Fruit fly (Drosophila melanogaster) whole organism, embryonic: Measurements from ENCODE around the gene CG32246.

Experiments used
- BEAF-32 ChIP-seq: fragments of 200-800 bp; sonication (Bioruptor generic); optimal IDR thresholded peaks from 3 replicates; lab custom pipeline; 2017; ENCODE audit warnings: missing biosample characterization, missing genetic modification characterization, mild to moderate bottlenecking, moderate library complexity, missing genetic modification reagents
- Bdp1 ChIP-seq: fragments of 200-800 bp; sonication (Bioruptor generic); optimal IDR thresholded peaks from 3 replicates; lab custom pipeline; 2016; ENCODE audit warnings: missing biosample characterization, missing genetic modification characterization
- Blimp-1 ChIP-seq: fragments of 200-800 bp; sonication (Bioruptor generic); optimal IDR thresholded peaks from 3 replicates; lab custom pipeline; 2018; ENCODE audit warnings: missing biosample characterization, missing genetic modification characterization, mild to moderate bottlenecking, moderate library complexity, missing genetic modification reagents
- Bteb2 ChIP-seq: fragments of 200-800 bp; sonication (Bioruptor generic); optimal IDR thresholded peaks from 2 replicates; lab custom pipeline; 2016; ENCODE audit warnings: missing biosample characterization, missing genetic modification characterization
- CG11085 ChIP-seq: fragments of 200-800 bp; sonication (Bioruptor generic); IDR thresholded peaks from 2 replicates; pipeline ENCODE4 v1.3.6; 2022; ENCODE audit warnings: missing biosample characterization, missing genetic modification characterization
- CG11247 ChIP-seq: fragments of 200-800 bp; sonication (Bioruptor generic); IDR thresholded peaks from 2 replicates; pipeline ENCODE4 v1.3.6; 2022; ENCODE audit warnings: missing biosample characterization, missing genetic modification characterization
- CG11456 ChIP-seq: fragments of 200-800 bp; sonication (Bioruptor generic); IDR thresholded peaks from 3 replicates; pipeline ENCODE4 v1.3.6; 2022; ENCODE audit warnings: missing biosample characterization, missing genetic modification characterization
- CG14860 ChIP-seq: fragments of 200-800 bp; sonication (Bioruptor generic); IDR thresholded peaks from 3 replicates; pipeline ENCODE4 v1.3.6; 2022; ENCODE audit warnings: missing biosample characterization, missing genetic modification characterization; ENCODE audit not compliant: partially characterized antibody
- CG16815 ChIP-seq: fragments of 200-800 bp; sonication (Bioruptor generic); optimal IDR thresholded peaks from 3 replicates; lab custom pipeline; 2017; ENCODE audit warnings: missing biosample characterization, mild to moderate bottlenecking, missing genetic modification characterization
- CG17568 ChIP-seq: fragments of 200-800 bp; sonication (Bioruptor generic); optimal IDR thresholded peaks from 2 replicates; lab custom pipeline; 2018; ENCODE audit warnings: missing biosample characterization, mild to moderate bottlenecking, missing genetic modification characterization, moderate library complexity
- CG17912 ChIP-seq: fragments of 200-800 bp; sonication (Bioruptor generic); optimal IDR thresholded peaks from 2 replicates; lab custom pipeline; 2018; ENCODE audit warnings: missing biosample characterization, mild to moderate bottlenecking, missing genetic modification characterization
- CG18619 ChIP-seq: fragments of 200-800 bp; sonication (Bioruptor generic); optimal IDR thresholded peaks from 3 replicates; lab custom pipeline; 2017; ENCODE audit warnings: missing biosample characterization, mild to moderate bottlenecking, missing genetic modification characterization
- CG2712 ChIP-seq: fragments of 200-800 bp; optimal IDR thresholded peaks from 3 replicates; lab custom pipeline; 2019; ENCODE audit warnings: missing biosample characterization, mild to moderate bottlenecking, missing genetic modification characterization, moderate library complexity
- CG2889 ChIP-seq: fragments of 200-800 bp; sonication (Bioruptor generic); IDR thresholded peaks from 3 replicates; pipeline ENCODE4 v1.3.6; 2022; ENCODE audit warnings: missing biosample characterization, missing genetic modification characterization
- CG31365 ChIP-seq: fragments of 200-800 bp; sonication (Bioruptor generic); optimal IDR thresholded peaks from 2 replicates; lab custom pipeline; 2018; ENCODE audit warnings: missing biosample characterization, mild to moderate bottlenecking, missing genetic modification characterization
- CG32767 ChIP-seq: fragments of 200-800 bp; sonication (Bioruptor generic); IDR thresholded peaks from 2 replicates; pipeline ENCODE4 v1.3.6; 2022; ENCODE audit warnings: missing biosample characterization, missing genetic modification characterization
- CG3281 ChIP-seq: fragments of 200-800 bp; sonication (Bioruptor generic); optimal IDR thresholded peaks from 3 replicates; lab custom pipeline; 2017; ENCODE audit warnings: missing biosample characterization, mild to moderate bottlenecking, missing genetic modification characterization
- CG3407 ChIP-seq: fragments of 200-800 bp; sonication (Bioruptor generic); optimal IDR thresholded peaks from 2 replicates; lab custom pipeline; 2018; ENCODE audit warnings: missing biosample characterization, mild to moderate bottlenecking, missing genetic modification characterization
- CG6689 ChIP-seq: fragments of 200-800 bp; sonication (Bioruptor generic); IDR thresholded peaks from 2 replicates; pipeline ENCODE4 v1.3.6; 2022; ENCODE audit warnings: missing biosample characterization, missing genetic modification characterization
- CG6813 ChIP-seq: fragments of 200-800 bp; sonication (Bioruptor generic); optimal IDR thresholded peaks from 2 replicates; lab custom pipeline; 2017; ENCODE audit warnings: missing biosample characterization, missing genetic modification characterization, mild to moderate bottlenecking, moderate library complexity, missing genetic modification reagents
- CG8089 ChIP-seq: fragments of 200-800 bp; sonication (Bioruptor generic); optimal IDR thresholded peaks from 3 replicates; lab custom pipeline; 2016; ENCODE audit warnings: missing biosample characterization, missing genetic modification characterization
- CkIIα-i1 ChIP-seq: fragments of 200-800 bp; sonication (Bioruptor generic); IDR thresholded peaks from 2 replicates; pipeline ENCODE4 v1.3.6; 2022; ENCODE audit warnings: missing biosample characterization, missing genetic modification characterization
- CoRest ChIP-seq: fragments of 200-800 bp; sonication (Bioruptor generic); optimal IDR thresholded peaks from 3 replicates; lab custom pipeline; 2018; ENCODE audit warnings: missing biosample characterization, mild to moderate bottlenecking, missing genetic modification characterization, moderate library complexity
- Dad ChIP-seq: fragments of 200-800 bp; sonication (Bioruptor generic); optimal IDR thresholded peaks from 3 replicates; lab custom pipeline; 2016; ENCODE audit warnings: missing biosample characterization, missing genetic modification characterization
- Ets97D ChIP-seq: fragments of 200-800 bp; sonication (Bioruptor generic); optimal IDR thresholded peaks from 3 replicates; lab custom pipeline; 2016; ENCODE audit warnings: missing biosample characterization, missing genetic modification characterization
- HHEX ChIP-seq: fragments of 200-800 bp; sonication (Bioruptor generic); optimal IDR thresholded peaks from 3 replicates; lab custom pipeline; 2017; ENCODE audit warnings: missing biosample characterization, mild to moderate bottlenecking, missing genetic modification characterization, missing genetic modification reagents
- Hr39 ChIP-seq: fragments of >200 bp; optimal IDR thresholded peaks from 2 replicates; lab custom pipeline; 2017
- NK7.1 ChIP-seq: fragments of 200-800 bp; sonication (Bioruptor generic); optimal IDR thresholded peaks from 3 replicates; lab custom pipeline; 2016; ENCODE audit warnings: missing biosample characterization, missing genetic modification characterization
- Oaz ChIP-seq: fragments of 200-800 bp; sonication (Bioruptor generic); IDR thresholded peaks from 2 replicates; pipeline ENCODE4 v1.3.6; 2022; ENCODE audit warnings: missing biosample characterization, missing genetic modification characterization
- Rfx ChIP-seq: fragments of 200-800 bp; sonication (Bioruptor generic); IDR thresholded peaks from 2 replicates; pipeline ENCODE4 v1.3.6; 2022; ENCODE audit warnings: missing biosample characterization, missing genetic modification characterization
- Spps ChIP-seq: fragments of 200-800 bp; sonication (Bioruptor generic); optimal IDR thresholded peaks from 2 replicates; lab custom pipeline; 2018; ENCODE audit warnings: missing biosample characterization, mild to moderate bottlenecking, missing genetic modification characterization
- Tbp ChIP-seq: fragments of >200 bp; optimal IDR thresholded peaks from 2 replicates; lab custom pipeline; 2018; ENCODE audit warnings: missing biosample characterization, missing genetic modification characterization
- Xbp1 ChIP-seq: fragments of 200-800 bp; sonication (Bioruptor generic); optimal IDR thresholded peaks from 3 replicates; lab custom pipeline; 2016; ENCODE audit warnings: missing biosample characterization, mild to moderate bottlenecking, missing genetic modification characterization
- Xrp1 ChIP-seq: fragments of 200-800 bp; sonication (Bioruptor generic); IDR thresholded peaks from 2 replicates; pipeline ENCODE4 v1.3.6; 2022; ENCODE audit warnings: missing biosample characterization, missing genetic modification characterization
- cg ChIP-seq: fragments of 200-800 bp; sonication (Bioruptor generic); optimal IDR thresholded peaks from 3 replicates; lab custom pipeline; 2019; ENCODE audit warnings: missing biosample characterization, mild to moderate bottlenecking, missing genetic modification characterization, moderate library complexity
- croc ChIP-seq: fragments of 200-800 bp; sonication (Bioruptor generic); conservative IDR thresholded peaks from 3 replicates; pipeline ENCODE4 v1.3.6; 2022; ENCODE audit warnings: missing biosample characterization, missing genetic modification characterization
- dpn ChIP-seq, 2 experiments: fragments of 200-800 bp; sonication (Bioruptor generic); optimal IDR thresholded peaks; 3 replicates each; lab custom pipeline; 2016; ENCODE audit warnings: missing biosample characterization in 2 of 2, missing genetic modification characterization in 2 of 2
- exex ChIP-seq: fragments of 200-800 bp; sonication (Bioruptor generic); optimal IDR thresholded peaks from 4 replicates; lab custom pipeline; 2018; ENCODE audit warnings: missing biosample characterization, mild to moderate bottlenecking, missing genetic modification characterization, moderate library complexity
- fd3F ChIP-seq: fragments of 200-800 bp; sonication (Bioruptor generic); optimal IDR thresholded peaks from 2 replicates; lab custom pipeline; 2018; ENCODE audit warnings: missing biosample characterization, mild to moderate bottlenecking, missing genetic modification characterization, moderate library complexity
- ind ChIP-seq: fragments of 200-800 bp; sonication (Bioruptor generic); optimal IDR thresholded peaks from 3 replicates; lab custom pipeline; 2016; ENCODE audit warnings: missing biosample characterization, missing genetic modification characterization
- insv ChIP-seq, 2 experiments: fragments of 200-800 bp; sonication (Bioruptor generic); optimal IDR thresholded peaks; 3 replicates each; lab custom pipeline; 2016 to 2018; ENCODE audit warnings: missing biosample characterization in 2 of 2, missing genetic modification characterization in 2 of 2
- lola ChIP-seq, 3 experiments: fragments of >200 bp in 2 of 3; fragments of 200-800 bp in 1 of 3; sonication (Bioruptor generic) in 1 of 3; optimal IDR thresholded peaks; 2 replicates each; lab custom pipeline; 2017 to 2019; ENCODE audit warnings: missing biosample characterization in 3 of 3, missing genetic modification characterization in 3 of 3, mild to moderate bottlenecking in 1 of 3, moderate library complexity in 1 of 3
- nerfin-1 ChIP-seq: fragments of 200-800 bp; sonication (Bioruptor generic); optimal IDR thresholded peaks from 3 replicates; lab custom pipeline; 2019; ENCODE audit warnings: missing biosample characterization, mild to moderate bottlenecking, missing genetic modification characterization, moderate library complexity
- odd ChIP-seq: fragments of 200-800 bp; sonication (Bioruptor generic); optimal IDR thresholded peaks from 2 replicates; lab custom pipeline; 2017; ENCODE audit warnings: missing biosample characterization, mild to moderate bottlenecking, missing genetic modification characterization
- rib ChIP-seq: fragments of 200-800 bp; sonication (Bioruptor generic); IDR thresholded peaks from 2 replicates; pipeline ENCODE4 v1.3.6; 2022; ENCODE audit warnings: missing biosample characterization, missing genetic modification characterization
- scrt ChIP-seq: fragments of 200-800 bp; sonication (Bioruptor generic); optimal IDR thresholded peaks from 2 replicates; lab custom pipeline; 2018; ENCODE audit warnings: missing biosample characterization, mild to moderate bottlenecking, missing genetic modification characterization, moderate library complexity
- slbo ChIP-seq: fragments of 200-800 bp; sonication (Bioruptor generic); IDR thresholded peaks from 2 replicates; pipeline ENCODE4 v1.3.6; 2022; ENCODE audit warnings: missing biosample characterization, missing genetic modification characterization
- ssp ChIP-seq: fragments of 200-800 bp; sonication (Bioruptor generic); IDR thresholded peaks from 2 replicates; pipeline ENCODE4 v1.3.6; 2022; ENCODE audit warnings: missing biosample characterization, missing genetic modification characterization
- tio ChIP-seq: fragments of 200-800 bp; sonication (Bioruptor generic); optimal IDR thresholded peaks from 2 replicates; lab custom pipeline; 2017; ENCODE audit warnings: missing biosample characterization, missing genetic modification characterization, inconsistent platforms
- tll ChIP-seq, 2 experiments: fragments of 200-800 bp in 1 of 2; fragments of >200 bp in 1 of 2; sonication (Bioruptor generic) in 1 of 2; optimal IDR thresholded peaks; 2 replicates each; lab custom pipeline; 2017 to 2019; ENCODE audit warnings: missing biosample characterization in 2 of 2, missing genetic modification characterization in 2 of 2, mild to moderate bottlenecking in 1 of 2, moderate library complexity in 1 of 2
- wek ChIP-seq: fragments of 200-800 bp; sonication (Bioruptor generic); optimal IDR thresholded peaks from 3 replicates; lab custom pipeline; 2018; ENCODE audit warnings: missing biosample characterization, mild to moderate bottlenecking, missing genetic modification characterization, moderate library complexity
- yki ChIP-seq: fragments of >200 bp; optimal IDR thresholded peaks from 3 replicates; lab custom pipeline; 2018

The CG32246 gene

DNA sequence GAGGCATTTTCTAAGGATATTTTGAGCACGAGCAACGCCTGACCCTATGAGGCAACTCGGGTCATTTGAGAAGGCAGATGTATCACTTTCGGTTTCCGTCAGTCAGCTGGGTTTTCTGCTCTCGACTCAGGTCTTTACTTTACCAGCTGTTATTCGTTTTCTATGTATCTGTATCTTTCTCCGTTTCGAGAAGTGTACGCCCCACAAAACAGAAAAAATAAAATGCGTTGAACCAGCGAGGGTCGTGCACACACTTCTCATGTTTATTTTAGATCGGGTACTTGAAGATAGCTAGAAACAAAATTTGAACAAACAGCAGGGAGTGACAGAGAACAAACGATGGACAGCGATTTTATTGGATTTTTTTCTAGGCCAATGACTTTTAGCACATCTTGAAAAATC lies 7.2 kb upstream of the CG32246 start (continued):
- no peak for TF ChIP-seq CG11085
- TF ChIP-seq Ets97D = no peak
- TF ChIP-seq Spps (tag; lab: Kevin White, UChicago) = no peak
- no peak for TF ChIP-seq CG2889 (GFP tag; lab: Robert Waterston, UW)
- TF ChIP-seq CG17912 = no peak
- TF ChIP-seq rib (GFP tag; lab: Robert Waterston, UW) = no peak
- peak; percentile 5 for TF ChIP-seq CG3407 (GFP tag; lab: Kevin White, UChicago)
- TF ChIP-seq CG2712 (tag; lab: Kevin White, UChicago) = peak; percentile 44
- TF ChIP-seq scrt (GFP tag; lab: Kevin White, UChicago) = no peak
- no peak for TF ChIP-seq nerfin-1 (tag; lab: Kevin White, UChicago)
- TF ChIP-seq Dad (GFP tag; lab: Kevin White, UChicago) = no peak
- no peak for TF ChIP-seq Oaz (GFP tag; lab: Robert Waterston, UW)
- no peak for TF ChIP-seq slbo (GFP tag; lab: Robert Waterston, UW)
- TF ChIP-seq CG6689 (GFP tag; lab: Robert Waterston, UW) = 0 out of 2 replicates have a peak, but pooled peaks have one; percentile 13
- TF ChIP-seq CoRest (tag; lab: Kevin White, UChicago) = no peak
- TF ChIP-seq Rfx = no peak
- no peak for TF ChIP-seq CG11456 (GFP tag; lab: Robert Waterston, UW)
- TF ChIP-seq Tbp (GFP tag; lab: Kevin White, UChicago) = no peak
- no peak for TF ChIP-seq exex (tag; lab: Kevin White, UChicago)
- no peak for TF ChIP-seq wek (GFP tag; lab: Kevin White, UChicago)
- no peak for TF ChIP-seq CG31365 (tag; lab: Kevin White, UChicago)
- TF ChIP-seq CG18619 = peak; percentile 19
- TF ChIP-seq Bdp1 = no peak
- no peak for TF ChIP-seq HHEX (GFP tag; lab: Kevin White, UChicago)
- TF ChIP-seq lola (GFP tag; optimal IDR thresholded peaks at IDR 0.05; lab: Kevin White, UChicago) = peak in 1 of 3 experiments; percentile 39
- TF ChIP-seq CG8089 (GFP tag; lab: Kevin White, UChicago) = no peak
- TF ChIP-seq BEAF-32 (GFP tag; lab: Kevin White, UChicago) = no peak
- TF ChIP-seq yki (lab: Kevin White, UChicago) = no peak
- TF ChIP-seq Hr39 (lab: Kevin White, UChicago) = no peak
- no peak for TF ChIP-seq CG11247 (GFP tag; lab: Robert Waterston, UW)
- peak in 1 of 2 experiments; percentile 80 for TF ChIP-seq tll (GFP tag; optimal IDR thresholded peaks at IDR 0.05; lab: Kevin White, UChicago)
- TF ChIP-seq dpn (GFP tag; optimal IDR thresholded peaks at IDR 0.05; lab: Kevin White, UChicago) = no peak
- TF ChIP-seq ssp (GFP tag; lab: Robert Waterston, UW) = no peak
- TF ChIP-seq CG16815 (GFP tag; lab: Kevin White, UChicago) = no peak
- no peak for TF ChIP-seq Xbp1 (GFP tag; lab: Kevin White, UChicago)
- TF ChIP-seq CG3281 (GFP tag; lab: Kevin White, UChicago) = no peak
- TF ChIP-seq croc (GFP tag; lab: Robert Waterston, UW) = no peak
- TF ChIP-seq Bteb2 (GFP tag; lab: Kevin White, UChicago) = no peak
- no peak for TF ChIP-seq fd3F (GFP tag; lab: Kevin White, UChicago)
- peak; percentile 54; the same call in 1 of the 2 replicates for TF ChIP-seq Xrp1 (GFP tag; lab: Robert Waterston, UW)
- no peak for TF ChIP-seq ind (GFP tag; lab: Kevin White, UChicago)
- peak; percentile 13 for TF ChIP-seq CG17568
- no peak for TF ChIP-seq CG32767 (GFP tag; lab: Robert Waterston, UW)
- TF ChIP-seq CG14860 (GFP tag; lab: Robert Waterston, UW) = no peak
- no peak for TF ChIP-seq cg
- TF ChIP-seq CkIIα-i1 (GFP tag; lab: Robert Waterston, UW) = no peak
- TF ChIP-seq odd (GFP tag; lab: Kevin White, UChicago) = peak; percentile 2
- no peak for TF ChIP-seq insv (GFP tag; optimal IDR thresholded peaks at IDR 0.05; lab: Kevin White, UChicago)
- no peak for TF ChIP-seq NK7.1 (GFP tag; lab: Kevin White, UChicago)
- TF ChIP-seq tio = peak; percentile 22
- TF ChIP-seq CG6813 (GFP tag; lab: Kevin White, UChicago) = peak; percentile 23
- TF ChIP-seq Blimp-1 (GFP tag; lab: Kevin White, UChicago) = peak; percentile 69
